Fruit fly (Drosophila melanogaster): ENCODE data around the gene Ipp.
A peak's percentile ranks its signal among the peaks of the same experiment; 100 is the strongest.

Gene Ipp

DNA sequence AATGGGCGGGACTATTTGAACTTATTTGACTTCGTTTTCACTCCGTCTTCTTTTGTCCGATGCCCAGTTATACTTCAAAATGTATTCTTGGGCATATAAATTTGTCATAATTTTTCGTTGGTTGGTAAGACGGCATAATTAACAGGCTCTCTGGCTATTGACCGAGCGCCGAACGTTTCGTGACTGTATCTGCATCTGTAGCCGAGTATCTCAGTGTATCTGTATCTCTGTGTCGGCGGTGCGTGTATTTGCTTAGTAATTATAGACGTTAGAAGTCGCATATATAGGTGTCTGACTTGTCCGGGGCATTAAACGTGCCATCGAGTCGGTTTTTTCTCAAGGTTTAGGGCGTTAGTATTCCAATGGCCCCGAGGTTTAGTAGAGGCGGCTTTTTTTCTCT is 46.6 kb downstream of the Ipp start (continued):
- no peak for TF ChIP-seq CG9727 (GFP tag; optimal IDR thresholded peaks at IDR 0.05)
- no peak for TF ChIP-seq CG16863 (GFP tag; optimal IDR thresholded peaks at IDR 0.05)
- TF ChIP-seq CG17361 (GFP tag; IDR thresholded peaks at IDR 0.05): no peak
- TF ChIP-seq Chrac-16 (GFP tag; optimal IDR thresholded peaks at IDR 0.05): no peak
- TF ChIP-seq trem (tag; optimal IDR thresholded peaks at IDR 0.05): no peak
- TF ChIP-seq CG2678 (tag; optimal IDR thresholded peaks at IDR 0.05): peak; percentile 29
- TF ChIP-seq CG8388 (GFP tag; optimal IDR thresholded peaks at IDR 0.05): no peak
- TF ChIP-seq Atf3 (GFP tag; optimal IDR thresholded peaks at IDR 0.05): no peak
- no peak for TF ChIP-seq CG4424 (GFP tag; optimal IDR thresholded peaks at IDR 0.05)
- TF ChIP-seq lov (optimal IDR thresholded peaks at IDR 0.05): no peak
- TF ChIP-seq lov (GFP tag; IDR thresholded peaks at IDR 0.05): no peak
- no peak for TF ChIP-seq CG11560 (tag; IDR thresholded peaks at IDR 0.05)
- no peak for TF ChIP-seq NFAT (GFP tag; IDR thresholded peaks at IDR 0.05)
- TF ChIP-seq btn (GFP tag; optimal IDR thresholded peaks at IDR 0.05): no peak
- no peak for TF ChIP-seq CG13424 (tag; optimal IDR thresholded peaks at IDR 0.05)
- TF ChIP-seq Gsc (GFP tag; IDR thresholded peaks at IDR 0.05): no peak
- no peak for TF ChIP-seq luna (GFP tag; optimal IDR thresholded peaks at IDR 0.05)
- no peak for TF ChIP-seq Pdp1 (GFP tag; optimal IDR thresholded peaks at IDR 0.05)
- TF ChIP-seq Lhr (GFP tag; optimal IDR thresholded peaks at IDR 0.05): no peak
- TF ChIP-seq Gug (GFP tag; IDR thresholded peaks at IDR 0.05): no peak
- TF ChIP-seq gsb-n (tag; optimal IDR thresholded peaks at IDR 0.05): no peak
- no peak for TF ChIP-seq CHES-1-like (GFP tag; optimal IDR thresholded peaks at IDR 0.05)
- no peak for TF ChIP-seq fd3F (GFP tag; optimal IDR thresholded peaks at IDR 0.05)
- TF ChIP-seq sim (GFP tag; IDR thresholded peaks at IDR 0.05): no peak
- no peak for TF ChIP-seq kay (GFP tag; optimal IDR thresholded peaks at IDR 0.05)
- TF ChIP-seq CG7372 (GFP tag; IDR thresholded peaks at IDR 0.05): no peak
- TF ChIP-seq shn (GFP tag; optimal IDR thresholded peaks at IDR 0.05): no peak
- no peak for TF ChIP-seq CG1233 (GFP tag; optimal IDR thresholded peaks at IDR 0.05)
- peak; percentile 16 for TF ChIP-seq dmrt99B (tag; optimal IDR thresholded peaks at IDR 0.05)
- TF ChIP-seq CG10543 (GFP tag; optimal IDR thresholded peaks at IDR 0.05): peak; percentile 44
- no peak for TF ChIP-seq Sry-β (GFP tag; optimal IDR thresholded peaks at IDR 0.05)
- no peak for TF ChIP-seq jing (GFP tag; optimal IDR thresholded peaks at IDR 0.05)
- peak; percentile 39 for TF ChIP-seq zf30C (GFP tag; optimal IDR thresholded peaks at IDR 0.05)
- TF ChIP-seq CG18619 (GFP tag; optimal IDR thresholded peaks at IDR 0.05): no peak
- TF ChIP-seq sisA (GFP tag; IDR thresholded peaks at IDR 0.05): no peak
- TF ChIP-seq repo (GFP tag; optimal IDR thresholded peaks at IDR 0.05): no peak
- TF ChIP-seq sug (tag; optimal IDR thresholded peaks at IDR 0.05): peak; percentile 4
- TF ChIP-seq mirr (GFP tag; optimal IDR thresholded peaks at IDR 0.05): peak; percentile 15
- TF ChIP-seq Dad (GFP tag; optimal IDR thresholded peaks at IDR 0.05): no peak
- no peak for TF ChIP-seq al (GFP tag; IDR thresholded peaks at IDR 0.05)
- TF ChIP-seq wdn (GFP tag; IDR thresholded peaks at IDR 0.05): no peak
- no peak for TF ChIP-seq CG7839 (tag; optimal IDR thresholded peaks at IDR 0.05)
- TF ChIP-seq CG12769 (tag; optimal IDR thresholded peaks at IDR 0.05): peak; percentile 56
- TF ChIP-seq bbx (GFP tag; IDR thresholded peaks at IDR 0.05; ENCODE audit: partially characterized antibody): no peak
- no peak for TF ChIP-seq disco-r (GFP tag; optimal IDR thresholded peaks at IDR 0.05)
- no peak for TF ChIP-seq CG11247 (GFP tag; IDR thresholded peaks at IDR 0.05)
- TF ChIP-seq CG9609 (GFP tag; optimal IDR thresholded peaks at IDR 0.05): no peak
- no peak for TF ChIP-seq p53 (GFP tag; optimal IDR thresholded peaks at IDR 0.05)
- TF ChIP-seq org-1 (GFP tag; optimal IDR thresholded peaks at IDR 0.05): no peak
- TF ChIP-seq CG12219 (GFP tag; optimal IDR thresholded peaks at IDR 0.05): no peak
- no peak for TF ChIP-seq dpn (GFP tag; optimal IDR thresholded peaks at IDR 0.05)
- TF ChIP-seq CG13287 (GFP tag; IDR thresholded peaks at IDR 0.05; ENCODE audit: partially characterized antibody): 0 out of 2 replicates have a peak, but pooled peaks have one; percentile 19
- TF ChIP-seq odd (GFP tag; optimal IDR thresholded peaks at IDR 0.05): no peak
